Worm (Caenorhabditis elegans) whole organism, late embryonic: Measurements from ENCODE around the gene nhr-55.

ENCODE experiments used
- ceh-22 ChIP-seq: sonication (generic microtip); optimal IDR thresholded peaks from 2 replicates; lab custom pipeline; 2017; ENCODE audit warnings: missing biosample characterization, missing genetic modification characterization
- ets-4 ChIP-seq: sonication (generic microtip); optimal IDR thresholded peaks from 2 replicates; lab custom pipeline; 2016; ENCODE audit warnings: missing genetic modification characterization, missing compliant biosample characterization
- hlh-6 ChIP-seq: sonication (generic microtip); optimal IDR thresholded peaks from 2 replicates; lab custom pipeline; 2016; ENCODE audit warnings: missing genotype, missing genetic modification characterization, missing compliant biosample characterization
- nfya-1 ChIP-seq: sonication (generic microtip); optimal IDR thresholded peaks from 2 replicates; lab custom pipeline; 2017; ENCODE audit warnings: missing genetic modification characterization, mild to moderate bottlenecking, missing compliant biosample characterization, antibody characterized with exemption, moderate library complexity
- pqm-1 ChIP-seq: sonication (generic microtip); optimal IDR thresholded peaks from 2 replicates; lab custom pipeline; 2016; ENCODE audit warnings: missing genetic modification characterization, missing compliant biosample characterization
- pros-1 ChIP-seq: fragments of 150-350 bp; optimal IDR thresholded peaks from 2 replicates; lab custom pipeline; 2014; ENCODE audit warnings: missing biosample characterization, missing genetic modification reagents, missing genetic modification characterization

DNA sequence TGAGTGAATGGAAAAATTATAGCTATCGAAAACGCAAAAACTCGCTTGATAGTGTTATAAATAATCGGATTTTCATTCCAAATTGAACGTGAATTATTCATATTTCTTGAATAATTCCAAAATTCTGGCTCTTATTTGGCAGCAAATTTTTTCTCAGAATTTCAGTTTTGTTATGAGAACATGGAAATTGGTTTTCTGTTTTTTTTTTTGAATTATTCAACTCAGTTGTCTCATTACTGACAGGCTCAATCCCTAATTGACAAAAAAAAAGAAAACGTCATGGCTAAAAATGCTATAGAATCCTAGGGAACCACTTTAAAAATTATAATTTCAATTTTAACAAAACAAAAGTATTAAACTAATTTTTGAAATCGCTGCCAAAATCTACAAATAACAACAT lies 28.8 kb upstream of the nhr-55 start, which contains the start of gene srh-35:
- TF ChIP-seq pros-1 (no peak), ceh-22 (tag; lab: Kevin White, UChicago) (no peak), nfya-1 (tag; lab: Kevin White, UChicago) (no peak), pqm-1 (tag; lab: Kevin White, UChicago) (no peak), hlh-6 (tag; lab: Kevin White, UChicago) (no peak), ets-4 (tag; lab: Kevin White, UChicago) (no peak)
